Fruit fly (Drosophila melanogaster): ENCODE data around the gene Gss2.

DNA sequence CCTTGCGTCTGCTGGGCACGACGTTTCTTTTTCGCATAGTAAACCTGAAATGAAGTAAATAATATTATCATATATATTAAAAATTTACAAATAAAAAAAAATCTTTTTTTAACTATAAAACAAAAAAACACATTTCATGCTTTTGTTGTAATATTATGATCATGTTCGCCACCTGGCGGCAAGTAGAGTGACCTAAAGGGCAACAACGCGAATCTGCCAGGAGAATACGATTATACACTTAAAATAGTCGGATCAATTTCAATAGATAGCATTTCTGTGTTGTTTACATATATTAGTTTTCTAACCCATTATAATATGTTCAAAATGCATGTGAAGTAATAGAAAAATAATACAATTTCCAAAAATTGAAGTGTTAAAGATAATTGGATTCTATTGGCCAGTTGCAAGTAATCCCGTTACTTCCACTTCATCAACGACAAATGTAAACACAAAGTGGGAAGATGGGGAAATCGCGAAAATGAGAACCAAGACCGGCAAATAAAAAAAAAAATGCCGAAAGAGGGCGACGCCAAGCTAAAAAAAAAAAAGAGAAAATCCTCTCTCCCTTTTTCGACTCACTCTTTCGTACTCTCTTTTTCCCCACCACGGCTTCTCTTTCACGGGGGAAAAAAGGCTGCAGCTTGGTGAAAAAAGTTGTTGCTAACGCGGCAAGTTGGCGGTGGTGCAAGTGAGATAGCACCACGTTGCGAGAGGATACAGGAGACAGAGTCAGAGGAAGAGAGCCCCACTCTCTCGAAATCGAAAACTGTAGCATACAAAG, 28.7 kb upstream of the Gss2 start:
- TF ChIP-seq CG16863 (GFP tag; optimal IDR thresholded peaks at IDR 0.05), result no peak
- TF ChIP-seq ftz-f1 (GFP tag; optimal IDR thresholded peaks at IDR 0.05), result no peak
- TF ChIP-seq dan (GFP tag; IDR thresholded peaks at IDR 0.05), result no peak
- TF ChIP-seq CG34422 (GFP tag; IDR thresholded peaks at IDR 0.05), result no peak
- no peak for TF ChIP-seq Doc3 (GFP tag; IDR thresholded peaks at IDR 0.05; ENCODE audit: partially characterized antibody)
